Fruit fly (Drosophila melanogaster) S2 (cell line): ENCODE measurements around the gene eIF3l.

ENCODE experiments used
- CG8478 ChIP-seq: fragments of >200 bp; optimal IDR thresholded peaks from 2 replicates; lab custom pipeline; 2018
- CTCF ChIP-seq, 2 experiments: fragments of >200 bp; optimal IDR thresholded peaks; 2 replicates each; lab custom pipeline; 2018

- TF ChIP-seq CG8478 (lab: Kevin White, UChicago) (no peak), CTCF (optimal IDR thresholded peaks at IDR 0.05; lab: Kevin White, UChicago) (no peak)
Observed at dm6 chr3L:12145709-12146694, at the start of gene eIF3l, which contains the start of gene Nrx-IV.
